Fruit fly (Drosophila melanogaster) whole organism, embryonic: Measurements from ENCODE around the gene CG15358.

ENCODE experiments used
- Abd-B ChIP-seq: fragments of 200-800 bp; sonication (Bioruptor generic); optimal IDR thresholded peaks from 2 replicates; lab custom pipeline; 2018; ENCODE audit warnings: missing biosample characterization, mild to moderate bottlenecking, missing genetic modification characterization, moderate library complexity
- CG10267 ChIP-seq: fragments of 200-800 bp; sonication (Bioruptor generic); optimal IDR thresholded peaks from 2 replicates; lab custom pipeline; 2018; ENCODE audit warnings: missing biosample characterization, mild to moderate bottlenecking, missing genetic modification characterization, moderate library complexity
- CG10274 ChIP-seq: fragments of 200-800 bp; sonication (Bioruptor generic); optimal IDR thresholded peaks from 3 replicates; lab custom pipeline; 2017; ENCODE audit warnings: missing biosample characterization, mild to moderate bottlenecking, missing genetic modification characterization
- CG10431 ChIP-seq: fragments of 200-800 bp; sonication (Bioruptor generic); optimal IDR thresholded peaks from 3 replicates; lab custom pipeline; 2018; ENCODE audit warnings: missing biosample characterization, mild to moderate bottlenecking, missing genetic modification characterization
- CG10959 ChIP-seq: fragments of 200-800 bp; sonication (Bioruptor generic); IDR thresholded peaks from 2 replicates; pipeline ENCODE4 v1.3.6; 2022; ENCODE audit warnings: missing biosample characterization, missing genetic modification characterization
- CG11093 ChIP-seq: fragments of 200-800 bp; sonication (Bioruptor generic); IDR thresholded peaks from 3 replicates; pipeline ENCODE4 v1.3.6; 2022; ENCODE audit warnings: missing biosample characterization, missing genetic modification characterization
- CG11504 ChIP-seq: fragments of 200-800 bp; sonication (Bioruptor generic); optimal IDR thresholded peaks from 3 replicates; lab custom pipeline; 2019; ENCODE audit warnings: missing biosample characterization, mild to moderate bottlenecking, missing genetic modification characterization, moderate library complexity
- CG12071 ChIP-seq: fragments of 200-800 bp; sonication (Bioruptor generic); optimal IDR thresholded peaks from 3 replicates; lab custom pipeline; 2018; ENCODE audit warnings: missing biosample characterization, mild to moderate bottlenecking, missing genetic modification characterization
- CG12659 ChIP-seq: fragments of 200-800 bp; sonication (Bioruptor generic); optimal IDR thresholded peaks from 3 replicates; lab custom pipeline; 2017; ENCODE audit warnings: mild to moderate bottlenecking, missing biosample characterization, missing genetic modification reagents, missing genetic modification characterization
- CG1603 ChIP-seq: fragments of 200-800 bp; sonication (Bioruptor generic); optimal IDR thresholded peaks from 2 replicates; lab custom pipeline; 2019; ENCODE audit warnings: missing biosample characterization, mild to moderate bottlenecking, missing genetic modification characterization, moderate library complexity
- CG18262 ChIP-seq: fragments of 200-800 bp; optimal IDR thresholded peaks from 3 replicates; lab custom pipeline; 2019; ENCODE audit warnings: missing biosample characterization, mild to moderate bottlenecking, missing genetic modification characterization, moderate library complexity
- CG33213 ChIP-seq: fragments of 200-800 bp; sonication (Bioruptor generic); optimal IDR thresholded peaks from 3 replicates; lab custom pipeline; 2016; ENCODE audit warnings: missing biosample characterization, missing genetic modification characterization
- CG3847 ChIP-seq: fragments of 200-800 bp; sonication (Bioruptor generic); IDR thresholded peaks from 2 replicates; pipeline ENCODE4 v1.3.6; 2022; ENCODE audit warnings: missing biosample characterization, missing genetic modification characterization
- CG4404 ChIP-seq: fragments of 200-800 bp; sonication (Bioruptor generic); IDR thresholded peaks from 2 replicates; pipeline ENCODE4 v1.3.6; 2022; ENCODE audit warnings: missing biosample characterization, missing genetic modification characterization
- CG6654 ChIP-seq: fragments of 200-800 bp; sonication (Bioruptor generic); optimal IDR thresholded peaks from 2 replicates; lab custom pipeline; 2017; ENCODE audit warnings: missing biosample characterization, mild to moderate bottlenecking, missing genetic modification characterization
- CG7987 ChIP-seq: fragments of 200-800 bp; sonication (Bioruptor generic); optimal IDR thresholded peaks from 2 replicates; lab custom pipeline; 2018; ENCODE audit warnings: missing biosample characterization, mild to moderate bottlenecking, missing genetic modification characterization, moderate library complexity
- D19B ChIP-seq: fragments of 200-800 bp; sonication (Bioruptor generic); optimal IDR thresholded peaks from 2 replicates; lab custom pipeline; 2017; ENCODE audit warnings: missing biosample characterization, mild to moderate bottlenecking, missing genetic modification characterization
- Ets97D ChIP-seq: fragments of 200-800 bp; sonication (Bioruptor generic); optimal IDR thresholded peaks from 3 replicates; lab custom pipeline; 2016; ENCODE audit warnings: missing biosample characterization, missing genetic modification characterization
- Fer3 ChIP-seq: fragments of 200-800 bp; sonication (Bioruptor generic); optimal IDR thresholded peaks from 2 replicates; lab custom pipeline; 2018; ENCODE audit warnings: missing biosample characterization, mild to moderate bottlenecking, missing genetic modification characterization, moderate library complexity
- HHEX ChIP-seq: fragments of 200-800 bp; sonication (Bioruptor generic); optimal IDR thresholded peaks from 3 replicates; lab custom pipeline; 2017; ENCODE audit warnings: missing biosample characterization, mild to moderate bottlenecking, missing genetic modification characterization, missing genetic modification reagents
- Hr51 ChIP-seq, 2 experiments: fragments of 200-800 bp; sonication (Bioruptor generic); optimal IDR thresholded peaks; 2 replicates in 1 of 2; 3 replicates in 1 of 2; lab custom pipeline; 2016 to 2018; ENCODE audit warnings: missing biosample characterization in 2 of 2, missing genetic modification characterization in 2 of 2, mild to moderate bottlenecking in 1 of 2, moderate library complexity in 1 of 2
- Hr78 ChIP-seq, 2 experiments: fragments of 200-800 bp in 1 of 2; fragments of >200 bp in 1 of 2; sonication (Bioruptor generic) in 1 of 2; optimal IDR thresholded peaks; 2 replicates each; lab custom pipeline; 2017 to 2019; ENCODE audit warnings: missing biosample characterization in 2 of 2, missing genetic modification characterization in 2 of 2, mild to moderate bottlenecking in 1 of 2, moderate library complexity in 1 of 2
- Med ChIP-seq: fragments of 200-800 bp; sonication (Bioruptor generic); peaks from one replicate; lab custom pipeline; 2016; ENCODE audit warnings: missing biosample characterization, missing genetic modification characterization, mild to moderate bottlenecking, inconsistent platforms, moderate library complexity
- Myb ChIP-seq: fragments of 200-800 bp; sonication (Bioruptor generic); optimal IDR thresholded peaks from 2 replicates; lab custom pipeline; 2016; ENCODE audit warnings: missing biosample characterization, missing genetic modification characterization
- Six4 ChIP-seq: fragments of 200-800 bp; sonication (Bioruptor generic); optimal IDR thresholded peaks from 2 replicates; lab custom pipeline; 2016; ENCODE audit warnings: missing biosample characterization, missing genetic modification characterization
- Sry-β ChIP-seq: fragments of 200-800 bp; sonication (Bioruptor generic); optimal IDR thresholded peaks from 2 replicates; lab custom pipeline; 2018; ENCODE audit warnings: missing biosample characterization, mild to moderate bottlenecking, missing genetic modification characterization, moderate library complexity
- ac ChIP-seq: fragments of 200-800 bp; sonication (Bioruptor generic); optimal IDR thresholded peaks from 3 replicates; lab custom pipeline; 2017; ENCODE audit warnings: missing biosample characterization, mild to moderate bottlenecking, missing genetic modification characterization
- ato ChIP-seq: fragments of 200-800 bp; sonication (Bioruptor generic); IDR thresholded peaks from 2 replicates; pipeline ENCODE4 v1.3.6; 2022; ENCODE audit warnings: missing biosample characterization, missing genetic modification characterization; ENCODE audit not compliant: partially characterized antibody
- bbx ChIP-seq: fragments of 200-800 bp; sonication (Bioruptor generic); IDR thresholded peaks from 2 replicates; pipeline ENCODE4 v1.3.6; 2022; ENCODE audit warnings: missing biosample characterization, missing genetic modification characterization; ENCODE audit not compliant: partially characterized antibody
- bowl ChIP-seq: fragments of 200-800 bp; sonication (Bioruptor generic); IDR thresholded peaks from 2 replicates; pipeline ENCODE4 v1.3.6; 2022; ENCODE audit warnings: missing biosample characterization, missing genetic modification characterization
- cg ChIP-seq: fragments of 200-800 bp; sonication (Bioruptor generic); optimal IDR thresholded peaks from 3 replicates; lab custom pipeline; 2019; ENCODE audit warnings: missing biosample characterization, mild to moderate bottlenecking, missing genetic modification characterization, moderate library complexity
- chif ChIP-seq, 2 experiments: fragments of 200-800 bp; sonication (Bioruptor generic); optimal IDR thresholded peaks; 3 replicates each; lab custom pipeline; 2016; ENCODE audit warnings: missing biosample characterization in 2 of 2, missing genetic modification characterization in 2 of 2
- corto ChIP-seq: fragments of 200-800 bp; sonication (Bioruptor generic); optimal IDR thresholded peaks from 2 replicates; lab custom pipeline; 2016; ENCODE audit warnings: missing biosample characterization, mild to moderate bottlenecking, missing genetic modification characterization, moderate library complexity
- da ChIP-seq: fragments of 200-800 bp; sonication (Bioruptor generic); optimal IDR thresholded peaks from 2 replicates; lab custom pipeline; 2016; ENCODE audit warnings: missing biosample characterization, missing genetic modification characterization
- dm ChIP-seq: fragments of 200-800 bp; sonication (Bioruptor generic); optimal IDR thresholded peaks from 3 replicates; lab custom pipeline; 2016; ENCODE audit warnings: missing biosample characterization, missing genetic modification characterization
- dysf ChIP-seq: fragments of 200-800 bp; sonication (Bioruptor generic); IDR thresholded peaks from 3 replicates; pipeline ENCODE4 v1.3.6; 2022; ENCODE audit warnings: missing biosample characterization, missing genetic modification characterization
- exex ChIP-seq: fragments of 200-800 bp; sonication (Bioruptor generic); optimal IDR thresholded peaks from 4 replicates; lab custom pipeline; 2018; ENCODE audit warnings: missing biosample characterization, mild to moderate bottlenecking, missing genetic modification characterization, moderate library complexity
- gfzf ChIP-seq: fragments of 200-800 bp; sonication (Bioruptor generic); optimal IDR thresholded peaks from 2 replicates; lab custom pipeline; 2016; ENCODE audit warnings: missing biosample characterization, mild to moderate bottlenecking, missing genetic modification characterization, moderate library complexity
- grau ChIP-seq: fragments of 200-800 bp; optimal IDR thresholded peaks from 3 replicates; lab custom pipeline; 2019; ENCODE audit warnings: missing biosample characterization, mild to moderate bottlenecking, missing genetic modification characterization, moderate library complexity
- gro ChIP-seq: fragments of 200-800 bp; sonication (Bioruptor generic); optimal IDR thresholded peaks from 2 replicates; lab custom pipeline; 2016; ENCODE audit warnings: missing biosample characterization, missing genetic modification characterization
- kah ChIP-seq: fragments of 200-800 bp; sonication (Bioruptor generic); optimal IDR thresholded peaks from 2 replicates; lab custom pipeline; 2018; ENCODE audit warnings: missing biosample characterization, mild to moderate bottlenecking, missing genetic modification characterization
- mam ChIP-seq: fragments of 200-800 bp; sonication (Bioruptor generic); optimal IDR thresholded peaks from 3 replicates; lab custom pipeline; 2016; ENCODE audit warnings: missing biosample characterization, missing genetic modification characterization
- mld ChIP-seq: fragments of 200-800 bp; sonication (Bioruptor generic); IDR thresholded peaks from 3 replicates; pipeline ENCODE4 v1.3.6; 2022; ENCODE audit warnings: missing biosample characterization, missing genetic modification characterization; ENCODE audit not compliant: partially characterized antibody
- oc ChIP-seq: fragments of 200-800 bp; sonication (Bioruptor generic); optimal IDR thresholded peaks from 2 replicates; lab custom pipeline; 2018; ENCODE audit warnings: missing biosample characterization, mild to moderate bottlenecking, missing genetic modification characterization, moderate library complexity
- rib ChIP-seq: fragments of 200-800 bp; sonication (Bioruptor generic); IDR thresholded peaks from 2 replicates; pipeline ENCODE4 v1.3.6; 2022; ENCODE audit warnings: missing biosample characterization, missing genetic modification characterization
- sens ChIP-seq: fragments of 200-800 bp; sonication (Bioruptor generic); peaks from one replicate; lab custom pipeline; 2016; ENCODE audit warnings: missing biosample characterization, missing genetic modification characterization
- stwl ChIP-seq: fragments of 200-800 bp; sonication (Bioruptor generic); optimal IDR thresholded peaks from 3 replicates; lab custom pipeline; 2018; ENCODE audit warnings: missing biosample characterization, mild to moderate bottlenecking, missing genetic modification characterization, moderate library complexity

Gene CG15358

DNA sequence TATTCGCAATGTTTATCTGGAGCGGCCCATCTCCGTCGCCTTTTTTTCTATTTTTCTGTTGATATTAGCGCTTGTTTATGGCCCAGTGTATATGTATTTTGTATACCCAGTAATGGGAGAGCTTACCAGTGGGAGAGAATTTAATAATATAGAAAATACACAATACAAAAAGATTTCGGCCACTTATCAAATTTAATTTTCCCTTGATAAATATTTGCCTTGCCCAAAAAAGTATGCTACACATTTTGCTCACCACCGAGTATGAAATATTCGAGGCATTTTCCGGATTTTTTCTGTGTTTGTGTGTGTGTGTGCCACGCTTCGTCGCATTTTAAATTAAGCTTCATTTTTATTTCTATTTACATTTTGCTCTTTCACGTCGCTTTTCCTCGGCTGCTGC, 44.0 kb downstream of the CG15358 start (continued):
- no peak for TF ChIP-seq CG10274 (GFP tag; lab: Kevin White, UChicago)
- no peak for TF ChIP-seq mam (GFP tag; lab: Kevin White, UChicago)
- TF ChIP-seq CG7987 (GFP tag; lab: Kevin White, UChicago) = no peak
- no peak for TF ChIP-seq CG10431 (GFP tag; lab: Kevin White, UChicago)
- TF ChIP-seq Myb (GFP tag; lab: Kevin White, UChicago) = no peak
- TF ChIP-seq CG10267 (tag; lab: Kevin White, UChicago) = no peak
- no peak for TF ChIP-seq CG12659 (GFP tag; lab: Kevin White, UChicago)
- TF ChIP-seq sens (GFP tag; lab: Kevin White, UChicago) = no peak
- TF ChIP-seq Hr51 (GFP tag; optimal IDR thresholded peaks at IDR 0.05; lab: Kevin White, UChicago) = peak in 1 of 2 experiments; percentile 9
- no peak for TF ChIP-seq gfzf (GFP tag; lab: Kevin White, UChicago)
- no peak for TF ChIP-seq CG18262 (tag; lab: Kevin White, UChicago)
- TF ChIP-seq oc (tag; lab: Kevin White, UChicago) = no peak
- 0 out of 3 replicates have a peak, but pooled peaks have one; percentile 21 for TF ChIP-seq dysf
- no peak for TF ChIP-seq CG33213 (GFP tag; lab: Kevin White, UChicago)
- peak; percentile 32 for TF ChIP-seq CG11504 (tag; lab: Kevin White, UChicago)
- TF ChIP-seq CG10959 = no peak
- TF ChIP-seq kah = no peak
- no peak for TF ChIP-seq ac (GFP tag; lab: Kevin White, UChicago)
- no peak for TF ChIP-seq gro (GFP tag; lab: Kevin White, UChicago)
- no peak for TF ChIP-seq da (GFP tag; lab: Kevin White, UChicago)
- TF ChIP-seq Hr78 (GFP tag; optimal IDR thresholded peaks at IDR 0.05; lab: Kevin White, UChicago) = no peak
- no peak for TF ChIP-seq bbx (GFP tag; lab: Robert Waterston, UW)
- TF ChIP-seq exex (tag; lab: Kevin White, UChicago) = no peak
- no peak for TF ChIP-seq grau (tag; lab: Kevin White, UChicago)
- TF ChIP-seq CG6654 (GFP tag; lab: Kevin White, UChicago) = no peak
- peak; percentile 23; the same call in 1 of the 2 replicates for TF ChIP-seq CG3847 (GFP tag; lab: Robert Waterston, UW)
- TF ChIP-seq CG4404 (GFP tag; lab: Robert Waterston, UW) = no peak
- TF ChIP-seq Abd-B (GFP tag; lab: Kevin White, UChicago) = no peak
- TF ChIP-seq CG12071 (GFP tag; lab: Kevin White, UChicago) = no peak
- TF ChIP-seq cg = no peak
- TF ChIP-seq Med (GFP tag; lab: Kevin White, UChicago) = no peak
- TF ChIP-seq ato (GFP tag; lab: Robert Waterston, UW) = no peak
- no peak for TF ChIP-seq chif (GFP tag; optimal IDR thresholded peaks at IDR 0.05; lab: Kevin White, UChicago)
- no peak for TF ChIP-seq mld (GFP tag; lab: Robert Waterston, UW)
- no peak for TF ChIP-seq corto (GFP tag; lab: Kevin White, UChicago)
- TF ChIP-seq Six4 (GFP tag; lab: Kevin White, UChicago) = no peak
- TF ChIP-seq Fer3 = no peak
- TF ChIP-seq D19B (GFP tag; lab: Kevin White, UChicago) = peak; percentile 32
- no peak for TF ChIP-seq bowl
- no peak for TF ChIP-seq CG1603 (tag; lab: Kevin White, UChicago)
- no peak for TF ChIP-seq HHEX
- no peak for TF ChIP-seq Ets97D (GFP tag; lab: Kevin White, UChicago)
- no peak for TF ChIP-seq rib (GFP tag; lab: Robert Waterston, UW)
- no peak for TF ChIP-seq dm (GFP tag; lab: Kevin White, UChicago)
- no peak for TF ChIP-seq Sry-β
- TF ChIP-seq CG11093 = no peak
- TF ChIP-seq stwl = no peak
